Fruit fly (Drosophila melanogaster): Measurements from ENCODE around the gene awd.

- TF ChIP-seq D1 (tag; optimal IDR thresholded peaks at IDR 0.05) (no peak), CG10348 (GFP tag; IDR thresholded peaks at IDR 0.05) (no peak), EcR (GFP tag; optimal IDR thresholded peaks at IDR 0.05) (peak; percentile 85), gl (tag; optimal IDR thresholded peaks at IDR 0.05) (peak; percentile 15), rn (GFP tag; IDR thresholded peaks at IDR 0.05) (peak; percentile 40; the same call in 1 of the 2 replicates), CG8301 (tag; optimal IDR thresholded peaks at IDR 0.05) (peak; percentile 86), CG14655 (GFP tag; optimal IDR thresholded peaks at IDR 0.05) (peak; percentile 93), Pif1B (GFP tag; optimal IDR thresholded peaks at IDR 0.05) (peak; percentile 58), CG15710 (tag; optimal IDR thresholded peaks at IDR 0.05) (peak; percentile 33)
These were observed 39.6 kb downstream of the awd start for dm6 chr3R:31706142-31706894.

Measured in whole organism, pupa.